Worm (Caenorhabditis elegans) whole organism, early embryonic: ENCODE results near the gene sec-16A.2.

Source experiments
- B0310.2 ChIP-seq: sonication (generic microtip); optimal IDR thresholded peaks from 2 replicates; lab custom pipeline; 2016; ENCODE audit warnings: mild to moderate bottlenecking, missing genetic modification characterization, missing compliant biosample characterization
- aly-1 ChIP-seq: sonication (generic microtip); optimal IDR thresholded peaks from 2 replicates; lab custom pipeline; 2016; ENCODE audit warnings: missing genetic modification characterization, missing compliant biosample characterization
- ama-1 ChIP-seq: fragments of 150-350 bp; optimal IDR thresholded peaks from 2 replicates; lab custom pipeline; 2014
- pes-1 ChIP-seq: fragments of 200-800 bp; sonication (Bioruptor generic); IDR thresholded peaks from 2 replicates; pipeline ENCODE4 v1.3.6; 2022; ENCODE audit warnings: missing genetic modification reagents, missing genetic modification characterization, missing compliant biosample characterization
- sea-1 ChIP-seq: fragments of 200-800 bp; sonication (Bioruptor generic); conservative IDR thresholded peaks from 2 replicates; pipeline ENCODE4 v1.3.6; 2022; ENCODE audit warnings: missing genetic modification characterization, missing compliant biosample characterization
- tra-4 ChIP-seq: sonication (generic microtip); optimal IDR thresholded peaks from 2 replicates; lab custom pipeline; 2017; ENCODE audit warnings: missing genetic modification characterization, missing compliant biosample characterization

- no peak for TF ChIP-seq ama-1
- no peak for TF ChIP-seq B0310.2 (tag; lab: Kevin White, UChicago)
- no peak for TF ChIP-seq tra-4 (tag; lab: Kevin White, UChicago)
- TF ChIP-seq aly-1: no peak
- TF ChIP-seq sea-1 (GFP tag; lab: Robert Waterston, UW): no peak
- no peak for TF ChIP-seq pes-1 (GFP tag; lab: Robert Waterston, UW)
Measured at ce11 chrX:8326394-8326793, 39.3 kb downstream of the sec-16A.2 start, which contains the start of gene R09F10.8.
